Worm (Caenorhabditis elegans) whole organism, L3 larva: ENCODE measurements around the gene T20D3.5.

Experiments
- ceh-16 ChIP-seq: sonication (generic microtip); optimal IDR thresholded peaks from 2 replicates; lab custom pipeline; 2017; ENCODE audit warnings: missing biosample characterization, missing genetic modification characterization
- nfya-1 ChIP-seq: sonication (generic microtip); optimal IDR thresholded peaks from 2 replicates; lab custom pipeline; 2017; ENCODE audit warnings: missing genetic modification characterization, mild to moderate bottlenecking, missing compliant biosample characterization, antibody characterized with exemption, moderate library complexity; ENCODE audit not compliant: insufficient read depth
- tbx-2 ChIP-seq: sonication (generic microtip); optimal IDR thresholded peaks from 2 replicates; lab custom pipeline; 2016; ENCODE audit warnings: mild to moderate bottlenecking, missing genetic modification characterization, missing compliant biosample characterization
- unc-62 ChIP-seq: fragments of 150-350 bp; sonication (generic microtip); optimal IDR thresholded peaks from 4 replicates; lab custom pipeline; 2014; ENCODE audit warnings: missing biosample characterization, missing genetic modification reagents, missing genetic modification characterization
- ztf-4 ChIP-seq: fragments of 150-350 bp; optimal IDR thresholded peaks from 2 replicates; lab custom pipeline; 2014; ENCODE audit warnings: missing biosample characterization, missing genetic modification characterization

- TF ChIP-seq ceh-16 (no peak), nfya-1 (no peak), ztf-4 (tag; lab: Kevin White, UChicago) (no peak), tbx-2 (tag; lab: Kevin White, UChicago) (no peak), unc-62 (GFP tag; lab: Kevin White, UChicago) (no peak)
Measured at ce11 chrIV:9333007-9333406, 3.8 kb upstream of the T20D3.5 start.
